Worm (Caenorhabditis elegans) whole organism, L2 larva: ENCODE measurements around the gene set-5.
"Not testable (repeated sequence)": the region's sequence is repeated elsewhere in the genome, so short reads cannot be mapped to it uniquely, and the experiment has no call there.

ENCODE experiments used
- C34F6.9 ChIP-seq: fragments of 150-350 bp; optimal IDR thresholded peaks from 2 replicates; lab custom pipeline; 2014; ENCODE audit warnings: missing biosample characterization, missing genetic modification characterization
- F13H6.1 ChIP-seq: sonication (generic microtip); optimal IDR thresholded peaks from 2 replicates; lab custom pipeline; 2016; ENCODE audit warnings: missing genetic modification characterization, missing compliant biosample characterization
- Y55F3AM.14 ChIP-seq: fragments of 200-800 bp; sonication (Bioruptor generic); optimal IDR thresholded peaks from 2 replicates; lab custom pipeline; 2018; ENCODE audit warnings: mild to moderate bottlenecking, missing genetic modification characterization, missing compliant biosample characterization
- ZK546.5 ChIP-seq: sonication (generic microtip); optimal IDR thresholded peaks from 2 replicates; lab custom pipeline; 2017; ENCODE audit warnings: missing biosample characterization, missing genetic modification characterization
- ceh-16 ChIP-seq: fragments of 150-350 bp; optimal IDR thresholded peaks from 2 replicates; lab custom pipeline; 2014; ENCODE audit warnings: missing biosample characterization, missing genetic modification characterization
- ceh-82 ChIP-seq: fragments of 150-350 bp; optimal IDR thresholded peaks from 2 replicates; lab custom pipeline; 2014; ENCODE audit warnings: missing biosample characterization, missing genetic modification characterization
- dmd-4 ChIP-seq: sonication (generic microtip); optimal IDR thresholded peaks from 2 replicates; lab custom pipeline; 2017; ENCODE audit warnings: missing biosample characterization, missing genetic modification characterization
- lin-11 ChIP-seq: fragments of 150-350 bp; sonication (generic microtip); optimal IDR thresholded peaks from 2 replicates; lab custom pipeline; 2014; ENCODE audit warnings: missing biosample characterization, missing genetic modification characterization, inconsistent platforms, mixed read lengths
- lin-13 ChIP-seq: fragments of 150-350 bp; optimal IDR thresholded peaks from 2 replicates; lab custom pipeline; 2014; ENCODE audit warnings: missing biosample characterization, missing genetic modification reagents, missing genetic modification characterization
- lsy-2 ChIP-seq, 2 experiments: fragments of 150-350 bp in 1 of 2; sonication (generic microtip) in 1 of 2; optimal IDR thresholded peaks; 2 replicates each; lab custom pipeline; 2014 to 2017; ENCODE audit warnings: missing biosample characterization in 2 of 2, missing genetic modification characterization in 2 of 2
- mbf-1 ChIP-seq: sonication (generic microtip); optimal IDR thresholded peaks from 2 replicates; lab custom pipeline; 2017; ENCODE audit warnings: missing biosample characterization, missing genetic modification characterization
- nhr-10 ChIP-seq: sonication (generic microtip); optimal IDR thresholded peaks from 2 replicates; lab custom pipeline; 2017; ENCODE audit warnings: missing biosample characterization, missing genetic modification characterization
- nhr-11 ChIP-seq: fragments of 150-350 bp; optimal IDR thresholded peaks from 2 replicates; lab custom pipeline; 2014; ENCODE audit warnings: missing biosample characterization, missing genetic modification characterization
- nhr-12 ChIP-seq: fragments of 150-350 bp; optimal IDR thresholded peaks from 2 replicates; lab custom pipeline; 2014; ENCODE audit warnings: missing biosample characterization, missing genetic modification characterization
- nhr-23 ChIP-seq: fragments of 150-350 bp; optimal IDR thresholded peaks from 2 replicates; lab custom pipeline; 2014; ENCODE audit warnings: missing biosample characterization, missing genetic modification reagents, missing genetic modification characterization
- nhr-237 ChIP-seq: fragments of 150-350 bp; optimal IDR thresholded peaks from 2 replicates; lab custom pipeline; 2014; ENCODE audit warnings: missing biosample characterization, missing genetic modification characterization
- nhr-77 ChIP-seq: fragments of 150-350 bp; optimal IDR thresholded peaks from 2 replicates; lab custom pipeline; 2014; ENCODE audit warnings: missing biosample characterization, missing genetic modification characterization
- peb-1 ChIP-seq: fragments of 150-350 bp; optimal IDR thresholded peaks from 2 replicates; lab custom pipeline; 2014; ENCODE audit warnings: missing biosample characterization, missing genetic modification characterization
- skn-1 ChIP-seq: sonication (generic microtip); optimal IDR thresholded peaks from 2 replicates; lab custom pipeline; 2017; ENCODE audit warnings: missing biosample characterization, missing genetic modification characterization
- sma-3 ChIP-seq: sonication (generic microtip); optimal IDR thresholded peaks from 2 replicates; lab custom pipeline; 2016; ENCODE audit warnings: missing genetic modification reagents, missing genetic modification characterization, missing compliant biosample characterization
- sma-9 ChIP-seq, 2 experiments: fragments of 150-350 bp in 1 of 2; sonication (generic microtip) in 1 of 2; optimal IDR thresholded peaks; 2 replicates each; lab custom pipeline; 2014 to 2016; ENCODE audit warnings: missing genetic modification characterization in 2 of 2, mild to moderate bottlenecking in 1 of 2, missing biosample characterization in 1 of 2, missing compliant biosample characterization in 1 of 2, missing genetic modification reagents in 1 of 2, moderate library complexity in 1 of 2
- unc-39 ChIP-seq: fragments of 150-350 bp; optimal IDR thresholded peaks from 2 replicates; lab custom pipeline; 2014; ENCODE audit warnings: missing biosample characterization, missing genetic modification characterization
- unc-62 ChIP-seq: fragments of 150-350 bp; optimal IDR thresholded peaks from 2 replicates; lab custom pipeline; 2014; ENCODE audit warnings: missing biosample characterization, missing genetic modification reagents, missing genetic modification characterization
- zag-1 ChIP-seq: fragments of 150-350 bp; optimal IDR thresholded peaks from 2 replicates; lab custom pipeline; 2014; ENCODE audit warnings: missing biosample characterization, missing genetic modification characterization
- ztf-11 ChIP-seq: sonication (generic microtip); optimal IDR thresholded peaks from 2 replicates; lab custom pipeline; 2017; ENCODE audit warnings: missing biosample characterization, missing genetic modification characterization

The set-5 gene

ce11 chrV:14741233-14741632 lies 42.5 kb downstream of the set-5 start, which contains the start of gene Y50E8A.6:
TSS of gene Y50E8A.6 (minus strand) at chrV:14741333.
- TF ChIP-seq F13H6.1 (tag; lab: Kevin White, UChicago) = no peak
- TF ChIP-seq ceh-16 = no peak
- TF ChIP-seq lin-11 (tag; lab: Kevin White, UChicago) = no peak
- no peak for TF ChIP-seq unc-62 (GFP tag; lab: Kevin White, UChicago)
- no peak for TF ChIP-seq lsy-2 (tag; optimal IDR thresholded peaks at IDR 0.05; lab: Kevin White, UChicago)
- TF ChIP-seq zag-1 (tag; lab: Kevin White, UChicago) = no peak
- TF ChIP-seq sma-9 (GFP tag; optimal IDR thresholded peaks at IDR 0.05; lab: Kevin White, UChicago) = no peak
- no peak for TF ChIP-seq sma-9 (tag; optimal IDR thresholded peaks at IDR 0.05; lab: Kevin White, UChicago)
- TF ChIP-seq nhr-12 = no peak
- no peak for TF ChIP-seq nhr-11 (tag; lab: Kevin White, UChicago)
- no peak for TF ChIP-seq lin-13 (GFP tag; lab: Kevin White, UChicago)
- TF ChIP-seq ZK546.5 (tag; lab: Kevin White, UChicago) = no peak
- TF ChIP-seq nhr-10 (tag; lab: Kevin White, UChicago) = no peak
- TF ChIP-seq nhr-77 = no peak
- no peak for TF ChIP-seq sma-3 (GFP tag; lab: Kevin White, UChicago)
- no peak for TF ChIP-seq skn-1 (tag; lab: Kevin White, UChicago)

DNA sequence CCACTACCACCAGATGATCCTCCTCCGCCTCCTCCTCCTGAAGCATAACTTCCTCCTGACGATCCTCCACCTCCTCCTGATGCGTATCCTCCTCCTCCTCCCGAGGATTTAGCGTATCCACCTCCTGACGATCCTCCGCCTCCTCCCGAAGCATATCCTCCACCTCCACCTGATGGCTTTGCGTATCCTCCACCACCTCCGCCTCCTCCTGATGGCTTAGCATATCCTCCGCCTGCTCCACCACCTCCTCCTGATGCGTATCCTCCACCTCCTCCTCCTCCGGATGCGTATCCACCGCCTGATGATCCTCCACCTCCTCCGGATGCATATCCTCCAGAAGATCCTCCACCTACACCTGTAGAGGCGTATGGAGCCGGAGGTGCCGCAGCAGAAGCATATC lies 46.1 kb downstream of the set-5 start:
- no peak for TF ChIP-seq lin-11 (tag; lab: Kevin White, UChicago)
- no peak for TF ChIP-seq ceh-16
- no peak for TF ChIP-seq sma-3 (GFP tag; lab: Kevin White, UChicago)
- no peak for TF ChIP-seq nhr-237 (tag; lab: Kevin White, UChicago)
- TF ChIP-seq, all 48 proteins: peak for 0

DNA sequence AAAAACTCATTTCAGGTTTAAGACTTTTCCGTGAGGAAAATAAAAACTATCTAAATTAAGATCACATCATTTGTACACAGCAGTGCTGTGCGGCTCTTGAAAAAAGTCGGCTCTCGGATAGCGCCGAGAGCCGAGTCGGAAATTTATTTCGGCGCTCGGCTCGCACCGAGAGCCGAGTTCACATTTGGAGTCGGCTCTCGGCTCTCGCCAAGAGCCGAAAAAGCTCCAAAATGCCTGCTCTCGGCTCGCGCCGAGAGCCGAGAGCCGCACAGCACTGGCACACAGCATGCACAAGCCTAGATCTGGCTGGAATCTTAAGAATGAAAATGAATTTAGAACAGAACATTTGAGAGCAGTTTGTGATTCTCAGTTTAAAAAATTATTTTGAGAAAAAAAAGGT lies 48.2 kb downstream of the set-5 start:
- TF ChIP-seq mbf-1 (tag; lab: Kevin White, UChicago) (no peak), C34F6.9 (no peak), lin-13 (GFP tag; lab: Kevin White, UChicago) (no peak), unc-39 (tag; lab: Kevin White, UChicago) (no peak), ztf-11 (no peak), dmd-4 (no peak), F13H6.1 (tag; lab: Kevin White, UChicago) (no peak), Y55F3AM.14 (GFP tag; lab: Kevin White, UChicago) (no peak), nhr-11 (tag; lab: Kevin White, UChicago) (no peak), ZK546.5 (tag; lab: Kevin White, UChicago) (no peak), skn-1 (tag; lab: Kevin White, UChicago) (no peak), sma-3 (GFP tag; lab: Kevin White, UChicago) (no peak), nhr-23 (tag; lab: Kevin White, UChicago) (no peak)

DNA sequence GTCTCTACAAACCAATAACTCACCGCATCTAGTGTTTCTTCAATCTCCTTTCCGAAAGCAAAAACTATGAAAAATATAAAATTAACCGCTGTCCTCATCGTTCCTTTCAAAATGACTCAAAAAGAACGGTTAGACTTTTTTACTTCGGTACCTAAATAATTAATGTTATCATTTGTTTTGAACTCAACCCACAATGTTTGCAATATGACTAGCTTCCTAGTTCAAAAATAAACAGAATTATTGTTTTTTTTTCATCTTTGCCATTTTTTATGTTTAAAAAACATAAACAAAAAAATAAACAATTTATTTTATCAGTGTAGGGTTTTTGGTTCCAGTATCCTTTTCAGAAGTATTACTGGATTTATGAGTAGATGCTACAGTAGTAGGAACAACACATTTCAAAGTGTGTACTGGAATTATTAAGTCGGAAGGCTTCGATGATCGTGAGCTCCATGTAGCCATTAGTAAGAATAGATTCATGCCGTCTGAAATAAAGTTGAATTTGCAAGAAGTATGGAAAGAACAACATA lies 49.9 kb downstream of the set-5 start, which contains the start of the genes lipl-8 and Y50E8A.22:
Gene lipl-8, minus strand, starts transcription at position 101 of the 530 bp plus-strand sequence.
Gene Y50E8A.22, minus strand, starts transcription at position 480 of the 530 bp plus-strand sequence.
- TF ChIP-seq F13H6.1 (tag; lab: Kevin White, UChicago) (no peak), ceh-82 (tag; lab: Kevin White, UChicago) (no peak), mbf-1 (tag; lab: Kevin White, UChicago) (no peak), lin-13 (GFP tag; lab: Kevin White, UChicago) (no peak), nhr-237 (tag; lab: Kevin White, UChicago) (no peak), peb-1 (tag; lab: Kevin White, UChicago) (no peak), ceh-16 (no peak), zag-1 (tag; lab: Kevin White, UChicago) (no peak)
- TF ChIP-seq, all 48 proteins: peak for 0

ce11 chrV:14750357-14750756 lies 51.6 kb downstream of the set-5 start, which contains the start of gene nspa-10:
TSS of gene nspa-10 (minus strand) at chrV:14750457.
- TF ChIP-seq ceh-82 (tag; lab: Kevin White, UChicago); ztf-11; unc-39 (tag; lab: Kevin White, UChicago): not testable (repeated sequence)
